Fruit fly (Drosophila melanogaster): Measurements from ENCODE around the gene Gnpnat.

DNA sequence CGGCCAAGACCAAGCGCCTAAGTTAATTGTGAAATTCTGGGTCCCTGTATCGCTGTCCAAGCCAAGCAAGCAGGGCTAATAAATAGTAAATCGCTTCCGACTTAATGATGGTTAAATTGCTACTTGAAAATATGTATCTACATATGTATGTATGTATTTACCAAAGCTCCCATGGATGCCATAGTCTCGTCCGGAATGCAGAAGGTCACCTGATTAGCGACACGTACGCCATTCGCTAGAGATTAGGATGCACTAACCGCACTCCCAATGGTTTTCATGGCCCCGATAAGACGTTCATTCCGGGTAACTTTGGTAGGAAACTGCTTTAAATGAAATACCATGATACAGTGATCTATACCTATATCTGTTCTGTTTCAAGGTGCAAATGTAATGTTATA lies 20.7 kb downstream of the Gnpnat start:
- TF ChIP-seq Max (GFP tag; optimal IDR thresholded peaks at IDR 0.05) = no peak
- TF ChIP-seq CG15479 (GFP tag; optimal IDR thresholded peaks at IDR 0.05) = no peak
- TF ChIP-seq da (GFP tag; optimal IDR thresholded peaks at IDR 0.05) = no peak
- TF ChIP-seq dpn (GFP tag; optimal IDR thresholded peaks at IDR 0.05) = no peak
- no peak for TF ChIP-seq CG1603 (tag; optimal IDR thresholded peaks at IDR 0.05)
- TF ChIP-seq eve (GFP tag; optimal IDR thresholded peaks at IDR 0.05) = no peak
- TF ChIP-seq inv (GFP tag; IDR thresholded peaks at IDR 0.05; ENCODE audit: partially characterized antibody) = no peak
- no peak for TF ChIP-seq emc (GFP tag; optimal IDR thresholded peaks at IDR 0.05)
- no peak for TF ChIP-seq fd96Cb (tag; optimal IDR thresholded peaks at IDR 0.05)
- no peak for TF ChIP-seq fd3F (GFP tag; optimal IDR thresholded peaks at IDR 0.05)
- no peak for TF ChIP-seq CG9876 (GFP tag; optimal IDR thresholded peaks at IDR 0.05)
